Fruit fly (Drosophila melanogaster) whole organism, pupa: ENCODE measurements around the gene Slu7.

Experiments
- CG14655 ChIP-seq: fragments of 200-800 bp; sonication (Bioruptor generic); optimal IDR thresholded peaks from 3 replicates; lab custom pipeline; 2017; ENCODE audit warnings: mild to moderate bottlenecking, missing biosample characterization, missing genetic modification reagents, missing genetic modification characterization
- Snoo ChIP-seq: fragments of 200-800 bp; sonication (Bioruptor generic); optimal IDR thresholded peaks from 3 replicates; lab custom pipeline; 2017; ENCODE audit warnings: missing biosample characterization, mild to moderate bottlenecking, missing genetic modification characterization, inconsistent platforms

DNA sequence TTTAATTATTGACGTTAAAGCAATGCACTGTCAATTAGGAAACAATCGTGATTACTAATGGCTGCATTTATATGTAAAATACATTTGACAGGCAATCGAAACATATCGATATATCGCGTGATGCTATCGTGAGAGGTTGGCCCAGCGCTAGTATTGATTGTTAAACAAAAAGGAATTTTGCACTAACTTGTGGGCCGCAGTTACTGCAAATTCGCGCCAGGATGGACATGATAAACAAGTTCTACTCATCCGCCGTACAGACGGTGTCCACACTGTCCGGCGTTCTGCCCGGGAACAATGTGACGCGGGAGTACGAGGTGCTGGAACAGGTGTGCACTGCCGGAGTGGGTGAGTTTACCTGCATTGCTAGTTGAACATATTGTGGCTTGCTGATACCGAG is 11.7 kb downstream of the Slu7 start, which contains the start of the genes eIF4E6 and CG1951:
- TF ChIP-seq Snoo (tag; lab: Kevin White, UChicago), result no peak
- TF ChIP-seq CG14655 (GFP tag; lab: Kevin White, UChicago), result no peak
